Fruit fly (Drosophila melanogaster): ENCODE results near the gene CG3857.
A peak's percentile ranks its signal among the peaks of the same experiment; 100 is the strongest.

CG3857 gene

DNA sequence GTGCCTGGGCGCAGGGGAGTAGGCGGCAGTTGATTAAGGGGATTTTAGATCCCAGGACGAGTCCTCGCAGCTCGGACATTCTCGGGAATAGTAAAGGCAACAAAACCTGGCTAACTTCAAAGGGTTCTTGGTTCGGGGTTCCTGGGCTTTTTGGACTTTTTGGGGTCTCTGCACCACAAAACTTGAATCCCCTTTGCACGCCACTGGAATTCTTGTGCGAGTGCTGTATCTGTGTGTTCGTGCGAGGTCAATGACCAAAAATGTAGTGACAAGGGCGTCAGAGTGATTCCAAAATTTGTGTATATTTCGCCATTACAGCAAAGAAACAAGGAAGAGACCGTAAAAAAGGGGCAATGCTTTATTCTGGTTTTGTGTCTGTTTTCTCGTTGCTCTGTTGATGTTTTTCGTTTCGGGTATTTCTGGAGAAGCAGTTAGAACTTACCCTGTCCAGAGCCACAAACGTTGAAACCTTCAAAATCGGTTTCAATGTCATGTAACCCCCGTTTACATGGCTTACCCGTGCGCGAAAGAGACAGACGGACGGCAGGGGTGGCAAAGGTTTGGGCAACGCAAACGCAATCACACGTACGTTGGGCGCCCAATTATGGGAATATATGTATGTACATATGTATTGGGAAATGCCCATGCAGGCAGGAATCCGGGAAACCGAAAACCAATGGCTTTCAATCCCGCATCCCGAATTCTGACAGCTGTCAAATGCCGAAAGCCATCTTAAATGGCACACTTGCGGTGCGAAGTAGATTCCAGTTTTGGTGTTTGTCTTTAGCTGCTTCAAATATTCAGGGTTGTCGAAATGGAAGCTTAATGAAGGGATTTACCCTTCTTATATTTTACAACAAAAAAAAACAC lies 4.6 kb upstream of the CG3857 start (continued):
- TF ChIP-seq Atf6 (GFP tag; IDR thresholded peaks at IDR 0.05) (peak; percentile 38; the same call in 1 of the 2 replicates), gcm (GFP tag; optimal IDR thresholded peaks at IDR 0.05) (no peak), ara (GFP tag; IDR thresholded peaks at IDR 0.05) (peak; percentile 28; the same call in 1 of the 2 replicates), phol (tag; optimal IDR thresholded peaks at IDR 0.05) (peak; percentile 43), crc (GFP tag; optimal IDR thresholded peaks at IDR 0.05) (no peak), br (optimal IDR thresholded peaks at IDR 0.05) (no peak), nom (GFP tag; optimal IDR thresholded peaks at IDR 0.05) (no peak), tap (tag; optimal IDR thresholded peaks at IDR 0.05) (no peak), CG13296 (GFP tag; optimal IDR thresholded peaks at IDR 0.05) (no peak), lola (GFP tag; optimal IDR thresholded peaks at IDR 0.05) (peak in 1 of 3 experiments; percentile 7), odd (GFP tag; optimal IDR thresholded peaks at IDR 0.05) (no peak), CG14441 (GFP tag; IDR thresholded peaks at IDR 0.05) (peak; percentile 56), hkb (optimal IDR thresholded peaks at IDR 0.05) (no peak), hkb (GFP tag; IDR thresholded peaks at IDR 0.05) (peak; percentile 56), hbn (GFP tag; IDR thresholded peaks at IDR 0.05; ENCODE audit: partially characterized antibody) (no peak), CG11560 (tag; IDR thresholded peaks at IDR 0.05) (no peak; the same call in 2 of the 3 replicates), Adf1 (GFP tag; IDR thresholded peaks at IDR 0.05) (no peak), CG14014 (GFP tag; IDR thresholded peaks at IDR 0.05) (peak; percentile 51; the same call in 1 of the 2 replicates), caup (GFP tag; optimal IDR thresholded peaks at IDR 0.05; ENCODE audit: severe bottlenecking) (no peak), Ptx1 (GFP tag; IDR thresholded peaks at IDR 0.05) (peak; percentile 33; the same call in 1 of the 2 replicates), Hr78 (GFP tag; optimal IDR thresholded peaks at IDR 0.05) (no peak), stwl (tag; optimal IDR thresholded peaks at IDR 0.05) (no peak), Taf1 (GFP tag; IDR thresholded peaks at IDR 0.05) (0 out of 2 replicates have a peak, but pooled peaks have one; percentile 21), NfI (GFP tag; optimal IDR thresholded peaks at IDR 0.05) (peak; percentile 52), Deaf1 (tag; optimal IDR thresholded peaks at IDR 0.05) (no peak), CG31388 (GFP tag; optimal IDR thresholded peaks at IDR 0.05) (no peak), CG7987 (GFP tag; optimal IDR thresholded peaks at IDR 0.05) (no peak), Poxn (GFP tag; IDR thresholded peaks at IDR 0.05) (peak; percentile 22; the same call in 1 of the 2 replicates), Aef1 (GFP tag; IDR thresholded peaks at IDR 0.05) (no peak; the same call in 2 of the 3 replicates), CG11456 (GFP tag; IDR thresholded peaks at IDR 0.05) (peak; percentile 64), gce (GFP tag; IDR thresholded peaks at IDR 0.05) (no peak), CG2678 (tag; optimal IDR thresholded peaks at IDR 0.05) (peak; percentile 60), Nf-YB (GFP tag; optimal IDR thresholded peaks at IDR 0.05) (no peak), Sox102F (GFP tag; optimal IDR thresholded peaks at IDR 0.05) (peak; percentile 63), gcm2 (GFP tag; optimal IDR thresholded peaks at IDR 0.05) (no peak), CG3065 (GFP tag; optimal IDR thresholded peaks at IDR 0.05) (no peak), CG7963 (GFP tag; IDR thresholded peaks at IDR 0.05; ENCODE audit: partially characterized antibody) (no peak), CG2875 (GFP tag; optimal IDR thresholded peaks at IDR 0.05) (peak; percentile 4), B-H1 (GFP tag; IDR thresholded peaks at IDR 0.05) (peak; percentile 33; the same call in 1 of the 3 replicates), kah (GFP tag; optimal IDR thresholded peaks at IDR 0.05) (no peak), CG3838 (GFP tag; optimal IDR thresholded peaks at IDR 0.05) (no peak), Bteb2 (GFP tag; optimal IDR thresholded peaks at IDR 0.05) (no peak), YL-1 (GFP tag; optimal IDR thresholded peaks at IDR 0.05) (no peak), dmrt11E (tag; optimal IDR thresholded peaks at IDR 0.05) (peak; percentile 40), CG3995 (GFP tag; optimal IDR thresholded peaks at IDR 0.05) (peak; percentile 31), chif (GFP tag; optimal IDR thresholded peaks at IDR 0.05) (peak; percentile 5 to 14), nerfin-1 (tag; optimal IDR thresholded peaks at IDR 0.05) (peak; percentile 98), Fer1 (GFP tag; optimal IDR thresholded peaks at IDR 0.05) (peak; percentile 51)

All from whole organism, embryonic.